Worm (Caenorhabditis elegans) whole organism, L4 larva: ENCODE data around the gene C48B4.8.

Source experiments
- T26A8.4 ChIP-seq: fragments of 200-800 bp; sonication (Bioruptor generic); IDR thresholded peaks from 2 replicates; pipeline ENCODE4 v1.3.6; 2022; ENCODE audit warnings: missing genetic modification characterization, missing compliant biosample characterization
- ZK546.5 ChIP-seq, 2 experiments: sonication (generic microtip); optimal IDR thresholded peaks; 2 replicates each; lab custom pipeline; 2017; ENCODE audit warnings: missing biosample characterization in 2 of 2, missing genetic modification characterization in 2 of 2
- ceh-32 ChIP-seq: sonication (generic microtip); optimal IDR thresholded peaks from 2 replicates; lab custom pipeline; 2016; ENCODE audit warnings: mild to moderate bottlenecking, missing genetic modification characterization, missing compliant biosample characterization; ENCODE audit not compliant: poor library complexity
- ceh-44 ChIP-seq: fragments of 200-800 bp; sonication (Bioruptor generic); IDR thresholded peaks from 2 replicates; pipeline ENCODE4 v1.3.6; 2022; ENCODE audit warnings: missing genetic modification reagents, missing genetic modification characterization, missing compliant biosample characterization
- ceh-62 ChIP-seq: sonication (generic microtip); optimal IDR thresholded peaks from 2 replicates; lab custom pipeline; 2017; ENCODE audit warnings: missing biosample characterization, missing genetic modification characterization
- ces-1 ChIP-seq: fragments of 150-350 bp; sonication (generic microtip); optimal IDR thresholded peaks from 4 replicates; lab custom pipeline; 2014; ENCODE audit warnings: missing biosample characterization, missing genetic modification reagents, missing genetic modification characterization
- daf-12 ChIP-seq: fragments of 150-350 bp; optimal IDR thresholded peaks from 2 replicates; lab custom pipeline; 2014; ENCODE audit warnings: missing biosample characterization, missing genetic modification reagents, missing genetic modification characterization
- daf-16 ChIP-seq, 3 experiments: sonication (generic microtip); optimal IDR thresholded peaks; 2 replicates each; lab custom pipeline; 2016 to 2017; ENCODE audit warnings: missing genetic modification characterization in 3 of 3, missing genetic modification reagents in 3 of 3, mild to moderate bottlenecking in 2 of 3, missing compliant biosample characterization in 2 of 3, missing biosample characterization in 1 of 3, moderate library complexity in 1 of 3
- daf-19 ChIP-seq: fragments of 200-800 bp; sonication (Bioruptor generic); conservative IDR thresholded peaks from 2 replicates; pipeline ENCODE4 v1.3.6; 2022; ENCODE audit warnings: missing genetic modification characterization, missing compliant biosample characterization
- dmd-8 ChIP-seq: fragments of 200-800 bp; sonication (Bioruptor generic); IDR thresholded peaks from 2 replicates; pipeline ENCODE4 v1.3.6; 2022; ENCODE audit warnings: missing genetic modification characterization, missing compliant biosample characterization
- dve-1 ChIP-seq: sonication (generic microtip); optimal IDR thresholded peaks from 2 replicates; lab custom pipeline; 2017; ENCODE audit warnings: antibody characterized with exemption, mild to moderate bottlenecking, missing genetic modification characterization, missing compliant biosample characterization; ENCODE audit not compliant: insufficient read depth
- fkh-10 ChIP-seq: fragments of 150-350 bp; optimal IDR thresholded peaks from 2 replicates; lab custom pipeline; 2014; ENCODE audit warnings: missing biosample characterization, missing genetic modification reagents, missing genetic modification characterization
- hlh-11 ChIP-seq: fragments of 200-800 bp; sonication (Bioruptor generic); optimal IDR thresholded peaks from 2 replicates; lab custom pipeline; 2018; ENCODE audit warnings: mild to moderate bottlenecking, missing genetic modification characterization, missing compliant biosample characterization
- hlh-30 ChIP-seq: sonication (generic microtip); optimal IDR thresholded peaks from 2 replicates; lab custom pipeline; 2017; ENCODE audit warnings: antibody characterized with exemption, mild to moderate bottlenecking, missing genetic modification characterization, missing compliant biosample characterization; ENCODE audit not compliant: insufficient read depth
- hmg-1.1 ChIP-seq: fragments of 200-800 bp; sonication (Bioruptor generic); IDR thresholded peaks from 2 replicates; pipeline ENCODE4 v1.3.6; 2022; ENCODE audit warnings: missing genetic modification reagents, missing genetic modification characterization, missing compliant biosample characterization
- lim-7 ChIP-seq: fragments of 200-800 bp; sonication (Bioruptor generic); IDR thresholded peaks from 2 replicates; pipeline ENCODE4 v1.3.6; 2022; ENCODE audit warnings: missing genetic modification characterization, missing compliant biosample characterization
- lin-15B ChIP-seq: fragments of 150-350 bp; sonication (generic microtip); optimal IDR thresholded peaks from 3 replicates; lab custom pipeline; 2014; ENCODE audit warnings: missing biosample characterization, missing genetic modification characterization
- lin-38 ChIP-seq: fragments of 200-800 bp; sonication (Bioruptor generic); IDR thresholded peaks from 2 replicates; pipeline ENCODE4 v1.3.6; 2022; ENCODE audit warnings: missing genetic modification reagents, missing genetic modification characterization, missing compliant biosample characterization
- lsy-2 ChIP-seq, 2 experiments: fragments of 150-350 bp in 1 of 2; sonication (generic microtip) in 1 of 2; optimal IDR thresholded peaks; 2 replicates each; lab custom pipeline; 2014 to 2017; ENCODE audit warnings: missing biosample characterization in 2 of 2, missing genetic modification characterization in 2 of 2
- mxl-3 ChIP-seq: fragments of 200-800 bp; sonication (Bioruptor generic); optimal IDR thresholded peaks from 2 replicates; lab custom pipeline; 2018; ENCODE audit warnings: mild to moderate bottlenecking, missing genetic modification characterization, missing compliant biosample characterization
- nhr-10 ChIP-seq: fragments of 150-350 bp; optimal IDR thresholded peaks from 2 replicates; lab custom pipeline; 2014; ENCODE audit warnings: missing biosample characterization, missing genetic modification characterization
- nhr-237 ChIP-seq: sonication (generic microtip); optimal IDR thresholded peaks from 2 replicates; lab custom pipeline; 2017; ENCODE audit warnings: missing biosample characterization, missing genetic modification characterization
- nhr-28 ChIP-seq: fragments of 150-350 bp; optimal IDR thresholded peaks from 2 replicates; lab custom pipeline; 2014; ENCODE audit warnings: missing biosample characterization, missing genetic modification characterization
- nhr-48 ChIP-seq: sonication (generic microtip); optimal IDR thresholded peaks from 2 replicates; lab custom pipeline; 2016; ENCODE audit warnings: mild to moderate bottlenecking, missing genetic modification characterization, missing compliant biosample characterization
- nhr-77 ChIP-seq: fragments of 150-350 bp; optimal IDR thresholded peaks from 2 replicates; lab custom pipeline; 2014; ENCODE audit warnings: missing biosample characterization, missing genetic modification characterization
- php-3 ChIP-seq: fragments of 200-800 bp; sonication (Bioruptor generic); IDR thresholded peaks from 2 replicates; pipeline ENCODE4 v1.3.6; 2022; ENCODE audit warnings: missing genetic modification reagents, missing genetic modification characterization, missing compliant biosample characterization
- pqm-1 ChIP-seq: sonication (generic microtip); optimal IDR thresholded peaks from 2 replicates; lab custom pipeline; 2017; ENCODE audit warnings: missing biosample characterization, missing genetic modification characterization
- rbr-2 ChIP-seq: sonication (generic microtip); optimal IDR thresholded peaks from 2 replicates; lab custom pipeline; 2016; ENCODE audit warnings: missing genotype, missing genetic modification characterization, missing compliant biosample characterization
- set-16 ChIP-seq: fragments of 200-800 bp; sonication (Bioruptor generic); IDR thresholded peaks from 2 replicates; pipeline ENCODE4 v1.3.6; 2022; ENCODE audit warnings: missing genetic modification reagents, missing genetic modification characterization, missing compliant biosample characterization
- snpc-1.2 ChIP-seq: fragments of 200-800 bp; sonication (Bioruptor generic); IDR thresholded peaks from 2 replicates; pipeline ENCODE4 v1.3.6; 2022; ENCODE audit warnings: missing genetic modification reagents, missing genetic modification characterization, missing compliant biosample characterization
- spr-1 ChIP-seq: sonication (generic microtip); optimal IDR thresholded peaks from 2 replicates; lab custom pipeline; 2016; ENCODE audit warnings: mild to moderate bottlenecking, missing genetic modification characterization, missing compliant biosample characterization
- unc-130 ChIP-seq: sonication (generic microtip); optimal IDR thresholded peaks from 2 replicates; lab custom pipeline; 2016; ENCODE audit warnings: missing genetic modification reagents, missing genetic modification characterization, missing compliant biosample characterization
- unc-62 ChIP-seq, 3 experiments: fragments of 150-350 bp in 1 of 3; sonication (generic microtip); optimal IDR thresholded peaks in 2 of 3; peaks in 1 of 3; 1 replicate in 1 of 3; 2 replicates in 2 of 3; lab custom pipeline; 2014 to 2017; ENCODE audit warnings: missing biosample characterization in 3 of 3, missing genetic modification characterization in 3 of 3, missing genetic modification reagents in 3 of 3, missing genotype in 1 of 3
- zfp-3 ChIP-seq: fragments of 200-800 bp; sonication (Bioruptor generic); conservative IDR thresholded peaks from 2 replicates; pipeline ENCODE4 v1.3.6; 2022; ENCODE audit warnings: missing genetic modification reagents, missing genetic modification characterization, missing compliant biosample characterization
- zip-2 ChIP-seq: fragments of 150-350 bp; optimal IDR thresholded peaks from 2 replicates; lab custom pipeline; 2014; ENCODE audit warnings: missing biosample characterization, missing genetic modification characterization
- ztf-11 ChIP-seq: fragments of 150-350 bp; optimal IDR thresholded peaks from 2 replicates; lab custom pipeline; 2014; ENCODE audit warnings: missing biosample characterization, missing genetic modification characterization

The C48B4.8 gene

DNA sequence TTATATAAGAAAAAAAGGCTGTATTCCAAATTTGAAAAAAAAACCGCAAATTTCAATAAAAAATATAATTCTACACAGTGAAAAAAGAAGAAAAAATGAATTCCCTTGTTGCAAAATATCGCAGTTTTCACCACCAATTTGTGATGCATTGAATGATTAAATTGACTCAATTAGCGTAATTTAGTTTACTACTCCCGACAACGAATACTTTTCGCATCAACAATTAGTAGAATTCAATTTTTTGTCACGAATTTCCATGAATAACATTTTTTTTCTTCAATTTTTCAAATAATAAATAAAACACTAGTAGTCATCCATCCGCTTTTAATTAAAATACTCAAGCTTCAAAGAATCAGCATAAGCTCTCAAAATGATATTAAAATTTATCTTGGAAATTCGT, 24.3 kb upstream of the C48B4.8 start:
- no peak for TF ChIP-seq nhr-237 (tag; lab: Kevin White, UChicago)
- peak; percentile 46 for TF ChIP-seq ces-1 (GFP tag; lab: Kevin White, UChicago)
- TF ChIP-seq fkh-10 (GFP tag; lab: Kevin White, UChicago) = peak; percentile 16
- peak in 1 of 2 experiments; percentile 21 for TF ChIP-seq lsy-2 (tag; optimal IDR thresholded peaks at IDR 0.05; lab: Kevin White, UChicago)

DNA sequence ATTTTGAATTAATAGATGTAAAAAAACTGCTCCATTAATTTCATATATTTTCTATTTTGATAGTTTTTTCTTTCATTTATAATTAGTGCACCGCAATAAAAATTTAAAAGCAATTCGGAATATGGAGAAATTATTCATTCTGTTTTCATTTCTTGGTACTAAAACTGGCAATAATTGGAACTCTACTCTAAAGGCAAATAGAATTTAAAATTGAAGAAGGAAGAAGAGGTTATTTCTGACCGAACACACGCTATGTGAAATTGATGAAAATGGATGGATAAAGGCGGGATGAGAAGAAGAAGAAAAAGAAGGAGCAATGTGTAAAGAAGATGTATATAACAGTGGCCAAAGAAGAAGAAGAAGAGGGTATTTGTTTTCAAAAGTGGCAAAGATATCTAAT, 22.2 kb upstream of the C48B4.8 start:
- TF ChIP-seq T26A8.4 = no peak
- TF ChIP-seq ceh-44 = no peak
- TF ChIP-seq unc-62 (GFP tag; optimal IDR thresholded peaks at IDR 0.05 in 1 of 2; lab: Kevin White, UChicago) = no peak
- TF ChIP-seq unc-62 (tag; optimal IDR thresholded peaks at IDR 0.05; lab: Kevin White, UChicago) = no peak
- no peak for TF ChIP-seq lin-15B (tag; lab: Kevin White, UChicago)

DNA sequence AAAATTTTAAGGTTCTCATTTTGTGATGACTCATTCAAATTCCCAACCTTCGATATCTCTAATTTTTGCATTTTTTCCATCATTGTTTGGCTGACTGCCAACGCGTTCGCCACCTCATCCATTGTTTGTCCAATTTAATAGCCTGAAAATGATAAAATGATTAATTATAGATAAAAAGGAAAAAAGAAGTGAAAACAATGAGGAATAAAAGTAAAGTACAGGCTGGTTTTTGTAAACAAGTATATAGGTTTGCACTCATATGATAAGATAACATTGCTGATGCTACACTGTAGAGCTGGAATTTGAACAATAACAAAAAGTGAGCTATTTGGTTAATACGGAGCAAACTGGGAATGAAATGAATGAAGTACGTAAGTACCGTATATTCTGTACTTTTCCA, 21.2 kb upstream of the C48B4.8 start, which contains the start of gene C48B4.3:
Gene C48B4.3 (minus strand): TSS at position 149 of the 400 bp plus-strand sequence.
- TF ChIP-seq rbr-2 (tag; lab: Kevin White, UChicago) (no peak), daf-12 (tag; lab: Kevin White, UChicago) (no peak), set-16 (GFP tag; lab: Robert Waterston, UW) (no peak), spr-1 (tag; lab: Kevin White, UChicago) (no peak), zip-2 (no peak), T26A8.4 (no peak), ceh-62 (tag; lab: Kevin White, UChicago) (no peak), daf-16 (GFP tag; optimal IDR thresholded peaks at IDR 0.05; lab: Kevin White, UChicago) (no peak), daf-16 (tag; optimal IDR thresholded peaks at IDR 0.05; lab: Kevin White, UChicago) (peak; percentile 99), hlh-11 (tag; lab: Kevin White, UChicago) (peak; percentile 14), hmg-1.1 (GFP tag; lab: Robert Waterston, UW) (no peak), daf-19 (GFP tag; lab: Robert Waterston, UW) (no peak), nhr-77 (peak; percentile 21), fkh-10 (GFP tag; lab: Kevin White, UChicago) (no peak), dve-1 (tag; lab: Kevin White, UChicago) (peak; percentile 75), zfp-3 (GFP tag; lab: Robert Waterston, UW) (no peak), lim-7 (GFP tag; lab: Robert Waterston, UW) (no peak), lin-38 (GFP tag; lab: Robert Waterston, UW) (no peak), snpc-1.2 (no peak), php-3 (GFP tag; lab: Robert Waterston, UW) (peak; percentile 74), ceh-32 (no peak), pqm-1 (peak; percentile 4), nhr-28 (tag; lab: Kevin White, UChicago) (peak; percentile 29), unc-130 (GFP tag; lab: Kevin White, UChicago) (no peak)

DNA sequence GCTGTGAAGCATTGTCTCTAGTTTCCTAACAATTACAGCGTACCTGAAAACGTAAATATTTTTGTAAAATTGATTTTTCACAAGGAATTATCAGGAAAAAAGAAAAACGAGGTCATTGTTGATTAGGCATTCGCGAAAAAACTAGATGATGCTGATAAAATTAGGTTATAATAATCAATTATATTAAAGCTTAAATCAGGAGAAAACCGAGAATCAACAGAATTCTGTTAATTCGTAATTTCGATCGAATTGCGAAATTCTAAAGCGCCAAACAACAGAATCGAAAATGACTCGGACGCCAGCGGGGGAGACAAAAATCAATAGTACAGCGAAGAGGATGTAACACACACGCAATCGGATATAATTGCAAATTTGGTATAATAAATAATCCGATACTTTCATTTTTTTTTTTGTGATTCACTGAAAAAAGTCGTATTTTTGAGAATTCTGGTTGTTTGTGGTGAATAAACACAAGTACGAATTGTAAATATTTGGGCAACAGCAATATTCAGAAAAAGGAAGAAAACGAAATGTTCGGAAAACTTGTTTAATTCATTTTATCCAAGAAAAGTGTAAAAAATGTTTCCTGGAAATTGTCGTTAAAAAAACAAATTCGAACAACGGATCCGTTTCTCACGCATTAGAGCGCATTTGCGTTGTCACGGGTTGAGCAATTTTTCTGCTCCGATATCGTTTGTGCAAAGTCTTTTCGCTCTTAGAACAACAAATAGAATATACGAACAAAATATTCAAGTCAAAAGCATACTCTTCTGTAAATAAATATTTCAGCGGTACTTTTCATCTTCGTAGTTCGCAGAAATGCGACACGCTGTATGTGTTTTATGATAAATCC, 19.2 kb upstream of the C48B4.8 start, which contains the start of gene ced-7:
Gene ced-7 (minus strand): TSS at position 51 of the 853 bp plus-strand sequence.
- TF ChIP-seq hlh-30 (tag; lab: Kevin White, UChicago) (peak; percentile 87), lin-15B (tag; lab: Kevin White, UChicago) (no peak), dmd-8 (GFP tag; lab: Robert Waterston, UW) (no peak), mxl-3 (GFP tag; lab: Kevin White, UChicago) (no peak), ztf-11 (tag; lab: Kevin White, UChicago) (no peak), unc-62 (GFP tag; optimal IDR thresholded peaks at IDR 0.05 in 1 of 2; lab: Kevin White, UChicago) (peak in 1 of 2 experiments; percentile 45), unc-62 (tag; optimal IDR thresholded peaks at IDR 0.05; lab: Kevin White, UChicago) (no peak), nhr-10 (tag; lab: Kevin White, UChicago) (no peak), lin-38 (GFP tag; lab: Robert Waterston, UW) (peak; percentile 49), daf-16 (GFP tag; optimal IDR thresholded peaks at IDR 0.05; lab: Kevin White, UChicago) (no peak), daf-16 (tag; optimal IDR thresholded peaks at IDR 0.05; lab: Kevin White, UChicago) (peak; percentile 77), ZK546.5 (tag; optimal IDR thresholded peaks at IDR 0.05; lab: Kevin White, UChicago) (no peak), nhr-48 (tag; lab: Kevin White, UChicago) (no peak), lsy-2 (tag; optimal IDR thresholded peaks at IDR 0.05; lab: Kevin White, UChicago) (peak in 1 of 2 experiments; percentile 28)
- TF ChIP-seq, all 104 proteins: peak for 5
